Fruit fly (Drosophila melanogaster) whole organism, prepupa: ENCODE data around the gene CG14687.

Source experiments
- CG10631 ChIP-seq: fragments of 200-800 bp; sonication (Bioruptor generic); optimal IDR thresholded peaks from 2 replicates; lab custom pipeline; 2016; ENCODE audit warnings: missing biosample characterization, missing genetic modification characterization
- CG11902 ChIP-seq: fragments of 200-800 bp; sonication (Bioruptor generic); optimal IDR thresholded peaks from 3 replicates; lab custom pipeline; 2016; ENCODE audit warnings: missing biosample characterization, missing genetic modification characterization
- CG1621 ChIP-seq: fragments of 200-800 bp; sonication (Bioruptor generic); optimal IDR thresholded peaks from 3 replicates; lab custom pipeline; 2018; ENCODE audit warnings: missing biosample characterization, mild to moderate bottlenecking, missing genetic modification characterization
- CG31627 ChIP-seq: fragments of 200-800 bp; sonication (Bioruptor generic); optimal IDR thresholded peaks from 3 replicates; lab custom pipeline; 2016; ENCODE audit warnings: missing biosample characterization, missing genetic modification characterization
- CG6163 ChIP-seq: fragments of 200-800 bp; sonication (Bioruptor generic); IDR thresholded peaks from 3 replicates; pipeline ENCODE4 v1.3.6; 2022; ENCODE audit warnings: missing biosample characterization, missing genetic modification characterization
- CG6792 ChIP-seq: fragments of 200-800 bp; sonication (Bioruptor generic); optimal IDR thresholded peaks from 3 replicates; lab custom pipeline; 2016; ENCODE audit warnings: missing biosample characterization, missing genetic modification characterization
- CG6808 ChIP-seq: fragments of 200-800 bp; sonication (Bioruptor generic); optimal IDR thresholded peaks from 3 replicates; lab custom pipeline; 2017; ENCODE audit warnings: missing biosample characterization, missing genetic modification characterization, mild to moderate bottlenecking, moderate library complexity, missing genetic modification reagents
- CG8119 ChIP-seq: fragments of 200-800 bp; sonication (Bioruptor generic); IDR thresholded peaks from 3 replicates; pipeline ENCODE4 v1.3.6; 2022; ENCODE audit warnings: missing biosample characterization, missing genetic modification characterization
- CG8319 ChIP-seq: fragments of 200-800 bp; sonication (Bioruptor generic); optimal IDR thresholded peaks from 3 replicates; lab custom pipeline; 2016; ENCODE audit warnings: missing biosample characterization, missing genetic modification characterization
- CG9139 ChIP-seq: fragments of 200-800 bp; sonication (Bioruptor generic); optimal IDR thresholded peaks from 3 replicates; lab custom pipeline; 2017; ENCODE audit warnings: missing biosample characterization, mild to moderate bottlenecking, missing genetic modification characterization
- Eip75B ChIP-seq: fragments of 200-800 bp; sonication (Bioruptor generic); optimal IDR thresholded peaks from 3 replicates; lab custom pipeline; 2016; ENCODE audit warnings: missing biosample characterization, missing genetic modification characterization
- Ets96B ChIP-seq: fragments of 200-800 bp; optimal IDR thresholded peaks from 2 replicates; lab custom pipeline; 2019; ENCODE audit warnings: missing biosample characterization, mild to moderate bottlenecking, missing genetic modification characterization, moderate library complexity
- Hr39 ChIP-seq: fragments of 200-800 bp; sonication (Bioruptor generic); optimal IDR thresholded peaks from 2 replicates; lab custom pipeline; 2016; ENCODE audit warnings: missing biosample characterization, missing genetic modification characterization
- Sox15 ChIP-seq: fragments of 200-800 bp; sonication (Bioruptor generic); optimal IDR thresholded peaks from 3 replicates; lab custom pipeline; 2016; ENCODE audit warnings: missing biosample characterization, missing genetic modification characterization
- acj6 ChIP-seq: fragments of 200-800 bp; sonication (Bioruptor generic); optimal IDR thresholded peaks from 3 replicates; lab custom pipeline; 2016; ENCODE audit warnings: missing biosample characterization, missing genetic modification characterization
- cyc ChIP-seq: fragments of 200-800 bp; sonication (Bioruptor generic); optimal IDR thresholded peaks from 3 replicates; lab custom pipeline; 2016; ENCODE audit warnings: missing biosample characterization, missing genetic modification characterization
- esn ChIP-seq: fragments of 200-800 bp; sonication (Bioruptor generic); optimal IDR thresholded peaks from 2 replicates; lab custom pipeline; 2016; ENCODE audit warnings: missing biosample characterization, mild to moderate bottlenecking, missing genetic modification characterization, moderate library complexity
- lz ChIP-seq: fragments of 200-800 bp; sonication (Bioruptor generic); optimal IDR thresholded peaks from 3 replicates; lab custom pipeline; 2016; ENCODE audit warnings: missing biosample characterization, missing genetic modification characterization
- net ChIP-seq: fragments of 200-800 bp; sonication (Bioruptor generic); optimal IDR thresholded peaks from 3 replicates; lab custom pipeline; 2016; ENCODE audit warnings: missing biosample characterization, missing genetic modification characterization
- spab ChIP-seq: fragments of 200-800 bp; sonication (Bioruptor generic); optimal IDR thresholded peaks from 2 replicates; lab custom pipeline; 2017; ENCODE audit warnings: missing biosample characterization, mild to moderate bottlenecking, missing genetic modification characterization, missing genetic modification reagents

The CG14687 gene

dm6 chr3R:10842422-10842821 is 49.7 kb downstream of the CG14687 start (continued):
- no peak for TF ChIP-seq Hr39 (GFP tag; lab: Kevin White, UChicago)
- peak; percentile 31 for TF ChIP-seq Ets96B
- TF ChIP-seq Eip75B, result no peak
- TF ChIP-seq CG10631, result peak; percentile 28
- TF ChIP-seq cyc (GFP tag; lab: Kevin White, UChicago), result no peak
- no peak for TF ChIP-seq CG6792 (GFP tag; lab: Kevin White, UChicago)
- no peak for TF ChIP-seq Sox15 (GFP tag; lab: Kevin White, UChicago)
- TF ChIP-seq CG31627 (GFP tag; lab: Kevin White, UChicago), result no peak
- no peak for TF ChIP-seq CG1621 (tag; lab: Kevin White, UChicago)
- TF ChIP-seq net (GFP tag; lab: Kevin White, UChicago), result no peak
- TF ChIP-seq CG11902 (GFP tag; lab: Kevin White, UChicago), result no peak
- no peak for TF ChIP-seq CG6163
- TF ChIP-seq CG6808 (GFP tag; lab: Kevin White, UChicago), result peak; percentile 44
- no peak for TF ChIP-seq CG8319
- no peak for TF ChIP-seq spab (GFP tag; lab: Kevin White, UChicago)
- TF ChIP-seq CG9139 (GFP tag; lab: Kevin White, UChicago), result no peak
- TF ChIP-seq CG8119, result no peak
- no peak for TF ChIP-seq lz
- no peak for TF ChIP-seq esn (GFP tag; lab: Kevin White, UChicago)
- peak; percentile 19 for TF ChIP-seq acj6 (GFP tag; lab: Kevin White, UChicago)
